Worm (Caenorhabditis elegans) whole organism, late embryonic: Measurements from ENCODE around the gene col-164.

Experiments used
- C08G9.2 ChIP-seq: sonication (generic microtip); optimal IDR thresholded peaks from 2 replicates; lab custom pipeline; 2016; ENCODE audit warnings: mild to moderate bottlenecking, missing genetic modification characterization, moderate library complexity, missing compliant biosample characterization
- C38D4.7 ChIP-seq: fragments of 200-800 bp; sonication (Bioruptor generic); optimal IDR thresholded peaks from 2 replicates; lab custom pipeline; 2018; ENCODE audit warnings: mild to moderate bottlenecking, missing genetic modification characterization, moderate library complexity, missing compliant biosample characterization
- K02D7.2 ChIP-seq: sonication (generic microtip); optimal IDR thresholded peaks from 2 replicates; lab custom pipeline; 2017; ENCODE audit warnings: mild to moderate bottlenecking, missing genetic modification characterization, missing compliant biosample characterization
- K09A11.1 ChIP-seq: sonication (generic microtip); optimal IDR thresholded peaks from 2 replicates; lab custom pipeline; 2017; ENCODE audit warnings: antibody characterized with exemption, mild to moderate bottlenecking, missing genetic modification characterization, missing compliant biosample characterization; ENCODE audit not compliant: insufficient read depth
- T23F11.4 ChIP-seq: fragments of 200-800 bp; sonication (Bioruptor generic); optimal IDR thresholded peaks from 2 replicates; lab custom pipeline; 2018; ENCODE audit warnings: mild to moderate bottlenecking, missing genetic modification characterization, missing compliant biosample characterization
- ama-1 ChIP-seq: fragments of 150-350 bp; optimal IDR thresholded peaks from 2 replicates; lab custom pipeline; 2014
- ceh-14 ChIP-seq: sonication (generic microtip); optimal IDR thresholded peaks from 2 replicates; lab custom pipeline; 2016; ENCODE audit warnings: missing genotype, missing genetic modification characterization, missing compliant biosample characterization
- ceh-18 ChIP-seq: sonication (generic microtip); optimal IDR thresholded peaks from 2 replicates; lab custom pipeline; 2016; ENCODE audit warnings: missing genetic modification characterization, missing compliant biosample characterization
- ceh-2 ChIP-seq: sonication (generic microtip); optimal IDR thresholded peaks from 2 replicates; lab custom pipeline; 2016; ENCODE audit warnings: missing genotype, missing genetic modification characterization, missing compliant biosample characterization
- ceh-22 ChIP-seq: sonication (generic microtip); optimal IDR thresholded peaks from 2 replicates; lab custom pipeline; 2017; ENCODE audit warnings: missing biosample characterization, missing genetic modification characterization
- ceh-31 ChIP-seq: sonication (generic microtip); optimal IDR thresholded peaks from 2 replicates; lab custom pipeline; 2016; ENCODE audit warnings: missing genetic modification characterization, missing compliant biosample characterization
- ceh-45 ChIP-seq: fragments of 200-800 bp; sonication (Bioruptor generic); IDR thresholded peaks from 2 replicates; pipeline ENCODE4 v1.3.6; 2022; ENCODE audit warnings: missing genetic modification reagents, missing genetic modification characterization, missing compliant biosample characterization
- ceh-48 ChIP-seq: sonication (generic microtip); optimal IDR thresholded peaks from 2 replicates; lab custom pipeline; 2016; ENCODE audit warnings: missing genetic modification characterization, inconsistent platforms, missing compliant biosample characterization
- ceh-6 ChIP-seq: fragments of 200-800 bp; sonication (Bioruptor generic); optimal IDR thresholded peaks from 2 replicates; lab custom pipeline; 2018; ENCODE audit warnings: mild to moderate bottlenecking, missing genetic modification characterization, missing compliant biosample characterization
- che-1 ChIP-seq: sonication (generic microtip); optimal IDR thresholded peaks from 2 replicates; lab custom pipeline; 2016; ENCODE audit warnings: mild to moderate bottlenecking, missing genetic modification characterization, missing compliant biosample characterization
- dmd-4 ChIP-seq: sonication (generic microtip); optimal IDR thresholded peaks from 2 replicates; lab custom pipeline; 2016; ENCODE audit warnings: borderline replicate concordance, missing genetic modification characterization, missing compliant biosample characterization
- elt-2 ChIP-seq: sonication (generic microtip); optimal IDR thresholded peaks from 2 replicates; lab custom pipeline; 2016; ENCODE audit warnings: missing genetic modification reagents, missing genetic modification characterization, missing compliant biosample characterization
- ets-4 ChIP-seq: sonication (generic microtip); optimal IDR thresholded peaks from 2 replicates; lab custom pipeline; 2016; ENCODE audit warnings: missing genetic modification characterization, missing compliant biosample characterization
- eyg-1 ChIP-seq: sonication (generic microtip); optimal IDR thresholded peaks from 2 replicates; lab custom pipeline; 2016; ENCODE audit warnings: missing genotype, missing genetic modification characterization, missing compliant biosample characterization
- fkh-10 ChIP-seq: fragments of 150-350 bp; optimal IDR thresholded peaks from 2 replicates; lab custom pipeline; 2014; ENCODE audit warnings: missing biosample characterization, missing genetic modification reagents, missing genetic modification characterization
- fkh-6 ChIP-seq: sonication (generic microtip); optimal IDR thresholded peaks from 2 replicates; lab custom pipeline; 2016; ENCODE audit warnings: missing genetic modification characterization, missing compliant biosample characterization
- gmeb-2 ChIP-seq: sonication (generic microtip); optimal IDR thresholded peaks from 2 replicates; lab custom pipeline; 2016; ENCODE audit warnings: missing genetic modification characterization, inconsistent platforms, missing compliant biosample characterization
- hlh-6 ChIP-seq: sonication (generic microtip); optimal IDR thresholded peaks from 2 replicates; lab custom pipeline; 2016; ENCODE audit warnings: missing genotype, missing genetic modification characterization, missing compliant biosample characterization
- hlh-8 ChIP-seq: sonication (generic microtip); optimal IDR thresholded peaks from 2 replicates; lab custom pipeline; 2016; ENCODE audit warnings: missing genotype, missing genetic modification characterization, missing compliant biosample characterization
- lim-6 ChIP-seq: sonication (generic microtip); optimal IDR thresholded peaks from 2 replicates; lab custom pipeline; 2016; ENCODE audit warnings: missing genetic modification characterization, missing compliant biosample characterization
- lin-11 ChIP-seq: fragments of 200-800 bp; sonication (Bioruptor generic); optimal IDR thresholded peaks from 2 replicates; lab custom pipeline; 2018; ENCODE audit warnings: mild to moderate bottlenecking, missing genetic modification characterization, missing compliant biosample characterization
- mec-3 ChIP-seq: sonication (generic microtip); optimal IDR thresholded peaks from 2 replicates; lab custom pipeline; 2016; ENCODE audit warnings: borderline replicate concordance, missing genetic modification characterization, missing compliant biosample characterization
- nhr-11 ChIP-seq: fragments of 150-350 bp; optimal IDR thresholded peaks from 2 replicates; lab custom pipeline; 2014; ENCODE audit warnings: missing biosample characterization, missing genetic modification characterization
- npax-4 ChIP-seq: sonication (generic microtip); optimal IDR thresholded peaks from 2 replicates; lab custom pipeline; 2016; ENCODE audit warnings: missing genetic modification characterization, missing compliant biosample characterization
- odd-2 ChIP-seq: sonication (generic microtip); optimal IDR thresholded peaks from 2 replicates; lab custom pipeline; 2017; ENCODE audit warnings: antibody characterized with exemption, mild to moderate bottlenecking, missing genetic modification characterization, missing compliant biosample characterization
- pag-3 ChIP-seq: sonication (generic microtip); optimal IDR thresholded peaks from 2 replicates; lab custom pipeline; 2016; ENCODE audit warnings: missing compliant biosample characterization, missing genetic modification characterization, borderline replicate concordance
- pat-9 ChIP-seq: fragments of 200-800 bp; sonication (Bioruptor generic); optimal IDR thresholded peaks from 2 replicates; lab custom pipeline; 2018; ENCODE audit warnings: mild to moderate bottlenecking, missing genetic modification characterization, moderate library complexity, missing compliant biosample characterization
- pax-1 ChIP-seq: fragments of 150-350 bp; optimal IDR thresholded peaks from 2 replicates; lab custom pipeline; 2014; ENCODE audit warnings: missing biosample characterization, missing genetic modification characterization
- pha-2 ChIP-seq: sonication (generic microtip); optimal IDR thresholded peaks from 2 replicates; lab custom pipeline; 2017; ENCODE audit warnings: mild to moderate bottlenecking, missing genetic modification characterization, missing compliant biosample characterization
- pros-1 ChIP-seq: fragments of 150-350 bp; optimal IDR thresholded peaks from 2 replicates; lab custom pipeline; 2014; ENCODE audit warnings: missing biosample characterization, missing genetic modification reagents, missing genetic modification characterization
- ref-2 ChIP-seq: sonication (generic microtip); optimal IDR thresholded peaks from 2 replicates; lab custom pipeline; 2016; ENCODE audit warnings: missing genetic modification characterization, missing compliant biosample characterization
- rnt-1 ChIP-seq: sonication (generic microtip); optimal IDR thresholded peaks from 2 replicates; lab custom pipeline; 2016; ENCODE audit warnings: missing genetic modification characterization, missing compliant biosample characterization
- syd-9 ChIP-seq: sonication (generic microtip); optimal IDR thresholded peaks from 2 replicates; lab custom pipeline; 2016; ENCODE audit warnings: mild to moderate bottlenecking, missing genetic modification characterization, moderate library complexity, missing compliant biosample characterization
- tbx-2 ChIP-seq: sonication (generic microtip); optimal IDR thresholded peaks from 2 replicates; lab custom pipeline; 2016; ENCODE audit warnings: missing genetic modification characterization, missing compliant biosample characterization
- ttx-3 ChIP-seq: sonication (generic microtip); optimal IDR thresholded peaks from 2 replicates; lab custom pipeline; 2016; ENCODE audit warnings: missing genetic modification reagents, missing genetic modification characterization, missing compliant biosample characterization
- unc-3 ChIP-seq, 2 experiments: fragments of 200-800 bp in 1 of 2; sonication (Bioruptor generic) in 1 of 2; sonication (generic microtip) in 1 of 2; conservative IDR thresholded peaks in 1 of 2; optimal IDR thresholded peaks in 1 of 2; 2 replicates each; pipeline versions ENCODE4 v1.3.6 to Lab custom; 2016 to 2022; ENCODE audit warnings: missing compliant biosample characterization in 2 of 2, missing genetic modification characterization in 2 of 2, missing genetic modification reagents in 1 of 2
- unc-42 ChIP-seq: sonication (generic microtip); optimal IDR thresholded peaks from 2 replicates; lab custom pipeline; 2016; ENCODE audit warnings: missing genotype, missing genetic modification characterization, missing compliant biosample characterization
- unc-55 ChIP-seq: sonication (generic microtip); optimal IDR thresholded peaks from 2 replicates; lab custom pipeline; 2017; ENCODE audit warnings: missing biosample characterization, missing genetic modification reagents, missing genetic modification characterization
- unc-86 ChIP-seq: sonication (generic microtip); optimal IDR thresholded peaks from 2 replicates; lab custom pipeline; 2016; ENCODE audit warnings: missing genetic modification characterization, missing compliant biosample characterization
- ztf-16 ChIP-seq: sonication (generic microtip); optimal IDR thresholded peaks from 2 replicates; lab custom pipeline; 2017; ENCODE audit warnings: missing genetic modification characterization, missing compliant biosample characterization

The col-164 gene

DNA sequence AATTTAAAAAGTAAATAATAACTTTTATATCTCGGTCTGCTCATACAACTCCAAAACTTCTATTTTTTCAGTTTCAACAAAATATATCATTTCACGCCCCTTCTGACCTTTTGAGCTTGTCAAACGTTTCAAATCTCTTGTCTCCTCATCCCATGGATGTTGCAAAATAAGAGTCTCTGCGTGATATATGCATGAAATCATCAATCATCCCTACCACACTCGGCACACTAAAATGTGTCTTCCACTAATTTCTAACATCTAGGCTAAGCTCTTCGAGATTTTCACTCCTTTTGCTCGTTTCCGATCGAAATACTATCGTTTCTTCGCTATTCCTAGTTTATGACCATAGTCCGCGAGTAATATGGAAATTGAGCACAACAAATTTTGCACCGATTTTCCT, 5.7 kb downstream of the col-164 start:
- TF ChIP-seq unc-55 (GFP tag; lab: Kevin White, UChicago) (no peak), pros-1 (tag; lab: Kevin White, UChicago) (no peak), ceh-22 (tag; lab: Kevin White, UChicago) (no peak)

DNA sequence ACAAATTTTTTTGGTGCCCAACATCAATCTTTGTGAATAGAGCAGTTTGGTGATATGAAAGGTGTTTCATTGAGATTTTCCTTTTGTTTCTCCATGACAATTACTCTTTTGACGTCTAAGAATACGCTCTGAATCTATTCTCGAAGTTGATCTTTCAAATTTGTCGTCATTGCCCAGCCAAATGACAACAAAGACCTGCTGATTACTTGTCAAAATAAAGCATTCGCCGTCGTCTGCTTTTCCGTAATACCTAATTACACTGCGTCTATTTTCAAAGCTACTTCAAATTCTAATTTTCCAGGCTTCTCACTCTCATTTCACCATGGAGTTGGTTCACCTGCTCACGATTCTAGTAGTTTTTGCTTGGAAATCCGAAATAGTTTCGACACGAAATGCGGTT, 12.0 kb downstream of the col-164 start, which contains the start of gene F53B1.3:
TSS of gene F53B1.3 (plus strand) at position 301 of the 400 bp plus-strand sequence.
- no peak for TF ChIP-seq ceh-6 (GFP tag; lab: Kevin White, UChicago)
- TF ChIP-seq fkh-10 (GFP tag; lab: Kevin White, UChicago): no peak
- TF ChIP-seq lim-6 (tag; lab: Kevin White, UChicago): no peak
- no peak for TF ChIP-seq eyg-1
- TF ChIP-seq pax-1: no peak
- TF ChIP-seq ceh-14 (tag; lab: Kevin White, UChicago): no peak
- TF ChIP-seq lin-11 (tag; lab: Kevin White, UChicago): no peak
- no peak for TF ChIP-seq ceh-22 (tag; lab: Kevin White, UChicago)
- TF ChIP-seq unc-42 (tag; lab: Kevin White, UChicago): no peak
- no peak for TF ChIP-seq syd-9 (tag; lab: Kevin White, UChicago)
- TF ChIP-seq fkh-6: no peak

DNA sequence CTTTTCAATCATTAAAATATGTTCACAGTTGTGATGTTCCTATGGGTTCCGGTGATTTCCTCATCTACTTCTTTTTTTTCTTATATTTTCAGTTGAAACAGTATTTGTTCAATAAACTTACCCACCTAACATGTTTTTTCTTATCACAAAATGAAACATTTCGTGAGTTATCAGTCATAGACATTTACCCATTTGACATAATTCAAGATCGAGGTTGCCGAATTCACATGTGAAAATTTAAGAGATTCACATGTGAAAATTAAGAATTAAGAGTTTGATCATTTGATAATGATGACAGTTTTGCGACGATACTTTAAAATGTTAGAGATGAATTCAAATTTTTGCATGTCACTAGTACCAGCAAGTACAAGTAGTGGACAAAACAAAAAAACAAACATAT, 14.1 kb downstream of the col-164 start:
- no peak for TF ChIP-seq hlh-6 (tag; lab: Kevin White, UChicago)
- peak; percentile 35 for TF ChIP-seq elt-2 (tag; lab: Kevin White, UChicago)
- no peak for TF ChIP-seq che-1 (tag; lab: Kevin White, UChicago)

DNA sequence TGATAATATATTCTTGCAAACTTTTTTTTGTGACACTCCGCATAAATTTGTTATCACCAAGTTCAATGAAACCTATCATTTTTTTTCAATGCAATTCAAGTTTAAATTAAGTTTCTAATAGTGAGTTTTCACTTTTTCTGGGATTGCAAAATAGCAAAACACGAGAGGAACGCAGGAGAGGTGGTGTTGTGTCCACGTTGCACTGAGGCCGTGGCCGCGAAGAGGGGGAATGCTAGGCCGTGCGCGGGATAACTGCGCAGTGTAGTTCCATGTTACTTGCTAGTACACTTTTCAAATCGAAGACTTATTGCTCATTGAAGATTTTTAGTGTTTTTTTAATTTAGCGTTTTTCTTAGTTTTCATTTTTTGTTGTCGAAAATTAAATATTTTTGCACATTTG, 14.9 kb downstream of the col-164 start:
- TF ChIP-seq rnt-1 (no peak), K02D7.2 (tag; lab: Kevin White, UChicago) (no peak), C38D4.7 (no peak), pros-1 (tag; lab: Kevin White, UChicago) (no peak), ama-1 (no peak), odd-2 (tag; lab: Kevin White, UChicago) (no peak), ceh-18 (tag; lab: Kevin White, UChicago) (no peak), ttx-3 (tag; lab: Kevin White, UChicago) (no peak), ets-4 (tag; lab: Kevin White, UChicago) (no peak), unc-42 (tag; lab: Kevin White, UChicago) (no peak), lin-11 (tag; lab: Kevin White, UChicago) (no peak), ceh-2 (tag; lab: Kevin White, UChicago) (peak; percentile 26), fkh-10 (GFP tag; lab: Kevin White, UChicago) (no peak), ref-2 (peak; percentile 43), ceh-6 (GFP tag; lab: Kevin White, UChicago) (no peak), ceh-48 (no peak), unc-86 (no peak), T23F11.4 (GFP tag; lab: Kevin White, UChicago) (no peak), C08G9.2 (tag; lab: Kevin White, UChicago) (peak; percentile 65), hlh-8 (no peak), tbx-2 (tag; lab: Kevin White, UChicago) (peak; percentile 58), pag-3 (tag; lab: Kevin White, UChicago) (no peak), nhr-11 (tag; lab: Kevin White, UChicago) (no peak), unc-3 (GFP tag; conservative IDR thresholded peaks at IDR 0.05; lab: Robert Waterston, UW) (no peak), unc-3 (tag; optimal IDR thresholded peaks at IDR 0.05; lab: Kevin White, UChicago) (no peak), K09A11.1 (no peak), dmd-4 (tag; lab: Kevin White, UChicago) (no peak), gmeb-2 (no peak), pha-2 (tag; lab: Kevin White, UChicago) (no peak), ztf-16 (tag; lab: Kevin White, UChicago) (no peak), pat-9 (tag; lab: Kevin White, UChicago) (no peak), mec-3 (no peak), ceh-31 (peak; percentile 57), elt-2 (tag; lab: Kevin White, UChicago) (peak; percentile 21), ceh-22 (tag; lab: Kevin White, UChicago) (no peak), ceh-45 (GFP tag; lab: Robert Waterston, UW) (no peak), ceh-14 (tag; lab: Kevin White, UChicago) (no peak), fkh-6 (no peak), npax-4 (tag; lab: Kevin White, UChicago) (no peak), pax-1 (no peak), lim-6 (tag; lab: Kevin White, UChicago) (no peak)
